Worm (Caenorhabditis elegans) whole organism, late embryonic: ENCODE measurements around the gene gid-2.

Experiments used
- C38D4.7 ChIP-seq: fragments of 200-800 bp; sonication (Bioruptor generic); optimal IDR thresholded peaks from 2 replicates; lab custom pipeline; 2018; ENCODE audit warnings: mild to moderate bottlenecking, missing genetic modification characterization, moderate library complexity, missing compliant biosample characterization
- F13H6.1 ChIP-seq: sonication (generic microtip); optimal IDR thresholded peaks from 2 replicates; lab custom pipeline; 2016; ENCODE audit warnings: missing genetic modification characterization, missing compliant biosample characterization
- K02D7.2 ChIP-seq: sonication (generic microtip); optimal IDR thresholded peaks from 2 replicates; lab custom pipeline; 2017; ENCODE audit warnings: mild to moderate bottlenecking, missing genetic modification characterization, missing compliant biosample characterization
- K09A11.1 ChIP-seq: sonication (generic microtip); optimal IDR thresholded peaks from 2 replicates; lab custom pipeline; 2017; ENCODE audit warnings: antibody characterized with exemption, mild to moderate bottlenecking, missing genetic modification characterization, missing compliant biosample characterization; ENCODE audit not compliant: insufficient read depth
- Y22D7AL.16 ChIP-seq: sonication (generic microtip); optimal IDR thresholded peaks from 2 replicates; lab custom pipeline; 2016; ENCODE audit warnings: missing genetic modification characterization, missing compliant biosample characterization
- ama-1 ChIP-seq: fragments of 150-350 bp; optimal IDR thresholded peaks from 2 replicates; lab custom pipeline; 2014
- ceh-14 ChIP-seq: sonication (generic microtip); optimal IDR thresholded peaks from 2 replicates; lab custom pipeline; 2016; ENCODE audit warnings: missing genotype, missing genetic modification characterization, missing compliant biosample characterization
- ceh-18 ChIP-seq: sonication (generic microtip); optimal IDR thresholded peaks from 2 replicates; lab custom pipeline; 2016; ENCODE audit warnings: missing genetic modification characterization, missing compliant biosample characterization
- ceh-19 ChIP-seq: fragments of 200-800 bp; sonication (Bioruptor generic); optimal IDR thresholded peaks from 2 replicates; lab custom pipeline; 2018; ENCODE audit warnings: mild to moderate bottlenecking, missing genetic modification characterization, missing compliant biosample characterization
- ceh-2 ChIP-seq: sonication (generic microtip); optimal IDR thresholded peaks from 2 replicates; lab custom pipeline; 2016; ENCODE audit warnings: missing genotype, missing genetic modification characterization, missing compliant biosample characterization
- ceh-24 ChIP-seq: sonication (generic microtip); optimal IDR thresholded peaks from 2 replicates; lab custom pipeline; 2016; ENCODE audit warnings: mild to moderate bottlenecking, missing genetic modification characterization, missing compliant biosample characterization
- ceh-30 ChIP-seq: fragments of 150-350 bp; optimal IDR thresholded peaks from 2 replicates; lab custom pipeline; 2014; ENCODE audit warnings: missing biosample characterization, missing genetic modification characterization
- ceh-34 ChIP-seq: sonication (generic microtip); optimal IDR thresholded peaks from 2 replicates; lab custom pipeline; 2016; ENCODE audit warnings: mild to moderate bottlenecking, missing genetic modification characterization, missing compliant biosample characterization
- ceh-45 ChIP-seq: fragments of 200-800 bp; sonication (Bioruptor generic); IDR thresholded peaks from 2 replicates; pipeline ENCODE4 v1.3.6; 2022; ENCODE audit warnings: missing genetic modification reagents, missing genetic modification characterization, missing compliant biosample characterization
- ceh-48 ChIP-seq: sonication (generic microtip); optimal IDR thresholded peaks from 2 replicates; lab custom pipeline; 2016; ENCODE audit warnings: missing genetic modification characterization, inconsistent platforms, missing compliant biosample characterization
- ceh-6 ChIP-seq: fragments of 200-800 bp; sonication (Bioruptor generic); optimal IDR thresholded peaks from 2 replicates; lab custom pipeline; 2018; ENCODE audit warnings: mild to moderate bottlenecking, missing genetic modification characterization, missing compliant biosample characterization
- che-1 ChIP-seq: sonication (generic microtip); optimal IDR thresholded peaks from 2 replicates; lab custom pipeline; 2016; ENCODE audit warnings: mild to moderate bottlenecking, missing genetic modification characterization, missing compliant biosample characterization
- dmd-4 ChIP-seq: sonication (generic microtip); optimal IDR thresholded peaks from 2 replicates; lab custom pipeline; 2016; ENCODE audit warnings: borderline replicate concordance, missing genetic modification characterization, missing compliant biosample characterization
- elt-2 ChIP-seq: sonication (generic microtip); optimal IDR thresholded peaks from 2 replicates; lab custom pipeline; 2016; ENCODE audit warnings: missing genetic modification reagents, missing genetic modification characterization, missing compliant biosample characterization
- ets-4 ChIP-seq: sonication (generic microtip); optimal IDR thresholded peaks from 2 replicates; lab custom pipeline; 2016; ENCODE audit warnings: missing genetic modification characterization, missing compliant biosample characterization
- fax-1 ChIP-seq: sonication (generic microtip); optimal IDR thresholded peaks from 2 replicates; lab custom pipeline; 2016; ENCODE audit warnings: missing genotype, missing genetic modification characterization, missing compliant biosample characterization
- fkh-10 ChIP-seq: fragments of 150-350 bp; optimal IDR thresholded peaks from 2 replicates; lab custom pipeline; 2014; ENCODE audit warnings: missing biosample characterization, missing genetic modification reagents, missing genetic modification characterization
- gmeb-2 ChIP-seq: sonication (generic microtip); optimal IDR thresholded peaks from 2 replicates; lab custom pipeline; 2016; ENCODE audit warnings: missing genetic modification characterization, inconsistent platforms, missing compliant biosample characterization
- hlh-13 ChIP-seq: fragments of 200-800 bp; sonication (Bioruptor generic); optimal IDR thresholded peaks from 2 replicates; lab custom pipeline; 2018; ENCODE audit warnings: mild to moderate bottlenecking, missing genetic modification characterization, missing compliant biosample characterization
- hlh-15 ChIP-seq: sonication (generic microtip); optimal IDR thresholded peaks from 2 replicates; lab custom pipeline; 2016; ENCODE audit warnings: missing genetic modification characterization, missing compliant biosample characterization
- hlh-30 ChIP-seq: sonication (generic microtip); optimal IDR thresholded peaks from 2 replicates; lab custom pipeline; 2017; ENCODE audit warnings: antibody characterized with exemption, missing genetic modification characterization, missing compliant biosample characterization; ENCODE audit not compliant: insufficient read depth
- lim-6 ChIP-seq: sonication (generic microtip); optimal IDR thresholded peaks from 2 replicates; lab custom pipeline; 2016; ENCODE audit warnings: missing genetic modification characterization, missing compliant biosample characterization
- lin-11 ChIP-seq: fragments of 200-800 bp; sonication (Bioruptor generic); optimal IDR thresholded peaks from 2 replicates; lab custom pipeline; 2018; ENCODE audit warnings: mild to moderate bottlenecking, missing genetic modification characterization, missing compliant biosample characterization
- madf-2 ChIP-seq: sonication (generic microtip); optimal IDR thresholded peaks from 2 replicates; lab custom pipeline; 2017; ENCODE audit warnings: missing genetic modification characterization, missing compliant biosample characterization
- mec-3 ChIP-seq: sonication (generic microtip); optimal IDR thresholded peaks from 2 replicates; lab custom pipeline; 2016; ENCODE audit warnings: borderline replicate concordance, missing genetic modification characterization, missing compliant biosample characterization
- nfya-1 ChIP-seq: sonication (generic microtip); optimal IDR thresholded peaks from 2 replicates; lab custom pipeline; 2017; ENCODE audit warnings: missing genetic modification characterization, mild to moderate bottlenecking, missing compliant biosample characterization, antibody characterized with exemption, moderate library complexity
- nhr-11 ChIP-seq: fragments of 150-350 bp; optimal IDR thresholded peaks from 2 replicates; lab custom pipeline; 2014; ENCODE audit warnings: missing biosample characterization, missing genetic modification characterization
- nhr-232 ChIP-seq: sonication (generic microtip); optimal IDR thresholded peaks from 2 replicates; lab custom pipeline; 2016; ENCODE audit warnings: missing genetic modification characterization, missing compliant biosample characterization
- npax-4 ChIP-seq: sonication (generic microtip); optimal IDR thresholded peaks from 2 replicates; lab custom pipeline; 2016; ENCODE audit warnings: missing genetic modification characterization, missing compliant biosample characterization
- odd-2 ChIP-seq: sonication (generic microtip); optimal IDR thresholded peaks from 2 replicates; lab custom pipeline; 2017; ENCODE audit warnings: antibody characterized with exemption, mild to moderate bottlenecking, missing genetic modification characterization, missing compliant biosample characterization
- pat-9 ChIP-seq: fragments of 200-800 bp; sonication (Bioruptor generic); optimal IDR thresholded peaks from 2 replicates; lab custom pipeline; 2018; ENCODE audit warnings: mild to moderate bottlenecking, missing genetic modification characterization, moderate library complexity, missing compliant biosample characterization
- pha-2 ChIP-seq: sonication (generic microtip); optimal IDR thresholded peaks from 2 replicates; lab custom pipeline; 2017; ENCODE audit warnings: mild to moderate bottlenecking, missing genetic modification characterization, missing compliant biosample characterization
- pha-4 ChIP-seq: fragments of 150-350 bp; optimal IDR thresholded peaks from 2 replicates; lab custom pipeline; 2018; ENCODE audit warnings: missing biosample characterization, missing genetic modification reagents, missing genetic modification characterization
- pqm-1 ChIP-seq: sonication (generic microtip); optimal IDR thresholded peaks from 2 replicates; lab custom pipeline; 2016; ENCODE audit warnings: missing genetic modification characterization, missing compliant biosample characterization
- pros-1 ChIP-seq: fragments of 150-350 bp; optimal IDR thresholded peaks from 2 replicates; lab custom pipeline; 2014; ENCODE audit warnings: missing biosample characterization, missing genetic modification reagents, missing genetic modification characterization
- sox-4 ChIP-seq: sonication (generic microtip); optimal IDR thresholded peaks from 2 replicates; lab custom pipeline; 2017; ENCODE audit warnings: mild to moderate bottlenecking, missing genetic modification characterization, inconsistent platforms, missing compliant biosample characterization
- syd-9 ChIP-seq: sonication (generic microtip); optimal IDR thresholded peaks from 2 replicates; lab custom pipeline; 2016; ENCODE audit warnings: mild to moderate bottlenecking, missing genetic modification characterization, moderate library complexity, missing compliant biosample characterization
- unc-3 ChIP-seq, 2 experiments: fragments of 200-800 bp in 1 of 2; sonication (Bioruptor generic) in 1 of 2; sonication (generic microtip) in 1 of 2; conservative IDR thresholded peaks in 1 of 2; optimal IDR thresholded peaks in 1 of 2; 2 replicates each; pipeline versions ENCODE4 v1.3.6 to Lab custom; 2016 to 2022; ENCODE audit warnings: missing compliant biosample characterization in 2 of 2, missing genetic modification characterization in 2 of 2, missing genetic modification reagents in 1 of 2
- unc-42 ChIP-seq: sonication (generic microtip); optimal IDR thresholded peaks from 2 replicates; lab custom pipeline; 2016; ENCODE audit warnings: missing genotype, missing genetic modification characterization, missing compliant biosample characterization
- zip-5 ChIP-seq: sonication (generic microtip); optimal IDR thresholded peaks from 2 replicates; lab custom pipeline; 2016; ENCODE audit warnings: missing genetic modification characterization, missing compliant biosample characterization

The gid-2 gene

DNA sequence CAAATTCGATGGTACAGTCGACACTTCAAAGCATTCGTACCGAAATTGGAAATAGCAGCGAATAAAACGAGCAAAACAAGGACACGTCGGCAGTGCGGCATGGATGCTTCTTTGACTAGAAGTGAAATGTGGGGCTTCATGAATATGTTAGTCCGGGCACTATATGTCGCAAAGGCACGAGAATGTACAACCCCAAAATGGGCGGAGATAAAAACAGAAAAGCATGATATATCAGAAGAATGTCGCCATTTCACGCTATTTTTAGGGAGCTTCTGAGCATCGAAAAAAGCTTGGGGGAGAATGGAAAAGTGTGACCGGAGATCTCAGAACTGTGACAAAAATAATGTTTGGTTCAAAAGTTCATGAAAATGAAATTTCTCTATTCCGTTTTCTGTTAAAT is 4.5 kb upstream of the gid-2 start, which contains the start of gene T07D1.3:
T07D1.3 (minus strand) TSS at position 101 of the 400 bp plus-strand sequence.
- no peak for TF ChIP-seq Y22D7AL.16 (tag; lab: Kevin White, UChicago)
- no peak for TF ChIP-seq unc-42
- TF ChIP-seq madf-2 (tag; lab: Kevin White, UChicago), result no peak
- TF ChIP-seq pqm-1 (tag; lab: Kevin White, UChicago), result no peak
- no peak for TF ChIP-seq nhr-232
- TF ChIP-seq hlh-15 (tag; lab: Kevin White, UChicago), result no peak
- TF ChIP-seq ceh-45 (GFP tag; lab: Robert Waterston, UW), result no peak
- TF ChIP-seq odd-2 (tag; lab: Kevin White, UChicago), result no peak
- no peak for TF ChIP-seq F13H6.1
- no peak for TF ChIP-seq unc-3 (GFP tag; conservative IDR thresholded peaks at IDR 0.05; lab: Robert Waterston, UW)
- no peak for TF ChIP-seq unc-3 (tag; optimal IDR thresholded peaks at IDR 0.05; lab: Kevin White, UChicago)
- TF ChIP-seq K02D7.2 (tag; lab: Kevin White, UChicago), result no peak
- TF ChIP-seq nhr-11 (tag; lab: Kevin White, UChicago), result no peak
- no peak for TF ChIP-seq mec-3
- TF ChIP-seq pat-9 (tag; lab: Kevin White, UChicago), result no peak

DNA sequence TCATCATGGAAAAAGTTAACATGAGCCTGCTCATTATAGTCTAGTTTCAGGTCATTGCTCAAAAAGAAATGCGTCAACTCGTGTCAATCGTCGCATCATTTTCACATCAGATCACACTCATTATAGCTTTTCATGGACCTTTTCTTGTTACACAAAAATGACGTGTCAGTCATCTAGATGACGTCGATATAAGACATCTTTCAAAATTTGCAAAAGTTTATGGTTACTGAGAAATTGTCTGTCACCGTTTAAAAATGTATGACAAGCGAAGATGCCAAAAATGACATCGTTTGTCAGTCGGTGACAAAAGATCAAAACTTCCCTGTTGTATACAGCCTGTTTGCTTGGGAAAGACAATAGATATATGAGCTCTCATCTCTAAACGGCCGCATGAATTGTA is 2.4 kb upstream of the gid-2 start:
- TF ChIP-seq ets-4 (tag; lab: Kevin White, UChicago) (no peak), pros-1 (tag; lab: Kevin White, UChicago) (no peak), ceh-6 (GFP tag; lab: Kevin White, UChicago) (no peak), mec-3 (no peak), unc-3 (GFP tag; conservative IDR thresholded peaks at IDR 0.05; lab: Robert Waterston, UW) (no peak), unc-3 (tag; optimal IDR thresholded peaks at IDR 0.05; lab: Kevin White, UChicago) (no peak), pha-2 (tag; lab: Kevin White, UChicago) (no peak), ceh-2 (tag; lab: Kevin White, UChicago) (no peak), K09A11.1 (tag; lab: Kevin White, UChicago) (no peak), ama-1 (lab: Kevin White, UChicago) (no peak), ceh-19 (GFP tag; lab: Kevin White, UChicago) (no peak), ceh-18 (no peak), ceh-24 (tag; lab: Kevin White, UChicago) (no peak), ceh-34 (no peak)

DNA sequence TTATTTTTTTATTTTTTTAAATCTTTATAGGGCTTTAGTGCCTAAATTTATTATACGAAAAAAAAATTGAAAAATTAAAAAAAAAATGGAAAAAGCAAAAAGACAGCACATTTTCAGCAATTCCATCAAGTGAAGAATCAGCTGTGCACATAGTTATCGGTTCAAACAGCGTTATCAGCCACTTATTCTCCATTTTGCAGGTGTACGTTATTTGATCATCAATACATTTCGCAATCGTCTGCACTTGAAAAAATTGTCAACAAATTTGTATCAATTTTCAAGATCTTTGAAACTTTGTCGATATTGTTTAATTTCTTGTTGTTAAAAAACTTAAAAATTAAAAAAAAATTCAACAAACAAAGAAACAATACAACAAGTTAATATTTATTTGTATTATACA is 971 bp upstream of the gid-2 start:
- no peak for TF ChIP-seq pha-4 (tag; lab: Kevin White, UChicago)
- no peak for TF ChIP-seq nhr-11 (tag; lab: Kevin White, UChicago)
- TF ChIP-seq elt-2, result peak; percentile 38
- TF ChIP-seq ceh-18, result no peak
- TF ChIP-seq, all 69 proteins: peak for 1

DNA sequence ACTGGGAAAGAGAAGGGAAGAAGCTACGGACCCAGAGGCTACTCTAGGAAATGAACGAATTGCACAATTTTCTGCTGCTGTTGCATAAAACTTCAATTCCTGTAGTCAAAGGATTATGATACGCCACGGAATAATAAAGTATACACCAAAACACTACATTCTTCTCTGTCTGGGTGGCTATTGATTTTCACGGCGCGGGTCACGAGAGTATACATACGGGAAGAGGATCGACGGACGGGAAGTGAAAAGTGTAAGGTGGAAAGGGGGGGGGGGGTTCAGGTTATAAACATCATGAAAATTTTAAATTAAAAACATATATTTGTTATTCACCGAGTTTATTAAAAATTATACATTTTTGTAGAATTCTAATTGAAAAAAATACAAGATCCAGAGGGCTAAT is 552 bp upstream of the gid-2 start:
- TF ChIP-seq zip-5 (tag; lab: Kevin White, UChicago) (no peak), ceh-24 (tag; lab: Kevin White, UChicago) (no peak), pha-4 (tag; lab: Kevin White, UChicago) (no peak), pqm-1 (tag; lab: Kevin White, UChicago) (no peak), ceh-30 (no peak), hlh-30 (peak; percentile 44), K09A11.1 (tag; lab: Kevin White, UChicago) (no peak), ama-1 (lab: Kevin White, UChicago) (no peak), ceh-14 (tag; lab: Kevin White, UChicago) (no peak), che-1 (tag; lab: Kevin White, UChicago) (no peak), nfya-1 (tag; lab: Kevin White, UChicago) (peak; percentile 3), lim-6 (tag; lab: Kevin White, UChicago) (no peak), syd-9 (tag; lab: Kevin White, UChicago) (no peak), C38D4.7 (no peak), gmeb-2 (tag; lab: Kevin White, UChicago) (no peak), ceh-19 (GFP tag; lab: Kevin White, UChicago) (no peak), fax-1 (no peak), fkh-10 (GFP tag; lab: Kevin White, UChicago) (no peak), nhr-232 (no peak), hlh-13 (GFP tag; lab: Kevin White, UChicago) (no peak), pat-9 (tag; lab: Kevin White, UChicago) (no peak), lin-11 (no peak), ceh-48 (tag; lab: Kevin White, UChicago) (peak; percentile 72), ceh-6 (GFP tag; lab: Kevin White, UChicago) (no peak), npax-4 (no peak), F13H6.1 (no peak), dmd-4 (tag; lab: Kevin White, UChicago) (no peak), sox-4 (tag; lab: Kevin White, UChicago) (no peak), mec-3 (no peak), ets-4 (tag; lab: Kevin White, UChicago) (no peak)
